ENCODE assay signal across 5 worm cellular contexts in genomic region chrII:6846723-6847122, ce11.
TF ChIP-seq lines count a peak whose summit lies in the region.

No protein-coding gene starts in this region.

TF ChIP-seq in whole organism, L4 larva, 104 proteins besides CTCF, POLR2A, EP300 and RAD21:
- TF ChIP-seq lin-29 (GFP tag; IDR thresholded peaks at IDR 0.05; lab: Robert Waterston, UW) (no peak), hlh-30 (tag; optimal IDR thresholded peaks at IDR 0.05; lab: Kevin White, UChicago; ENCODE audit: insufficient read depth) (peak; percentile 7), set-16 (GFP tag; IDR thresholded peaks at IDR 0.05; lab: Robert Waterston, UW) (peak; percentile 86), egl-43 (GFP tag; IDR thresholded peaks at IDR 0.05; lab: Robert Waterston, UW) (no peak)

TF ChIP-seq in whole organism, early embryonic, 17 proteins besides CTCF, POLR2A, EP300 and RAD21:
- no peak for TF ChIP-seq F13C5.2 (tag; optimal IDR thresholded peaks at IDR 0.05; lab: Kevin White, UChicago)
- TF ChIP-seq ceh-36 (tag; optimal IDR thresholded peaks at IDR 0.05; lab: Kevin White, UChicago) = peak; percentile 1
- no peak for TF ChIP-seq ets-7 (tag; optimal IDR thresholded peaks at IDR 0.05; lab: Kevin White, UChicago)
- TF ChIP-seq tbx-37 (GFP tag; conservative IDR thresholded peaks at IDR 0.05; lab: Robert Waterston, UW) = no peak
- no peak for TF ChIP-seq hmbx-1 (tag; optimal IDR thresholded peaks at IDR 0.05; lab: Kevin White, UChicago)
- 0 out of 2 replicates have a peak, but pooled peaks have one; percentile 26 for TF ChIP-seq sea-1 (GFP tag; conservative IDR thresholded peaks at IDR 0.05; lab: Robert Waterston, UW)

TF ChIP-seq in whole organism, late embryonic, 69 proteins besides CTCF, POLR2A, EP300 and RAD21:
- no peak for TF ChIP-seq K09A11.1 (tag; optimal IDR thresholded peaks at IDR 0.05; lab: Kevin White, UChicago; ENCODE audit: insufficient read depth)
- no peak for TF ChIP-seq syd-9 (tag; optimal IDR thresholded peaks at IDR 0.05; lab: Kevin White, UChicago)
- no peak for TF ChIP-seq hlh-6 (tag; optimal IDR thresholded peaks at IDR 0.05; lab: Kevin White, UChicago)
- TF ChIP-seq K02D7.2 (tag; optimal IDR thresholded peaks at IDR 0.05; lab: Kevin White, UChicago) = no peak
- TF ChIP-seq ceh-24 (tag; optimal IDR thresholded peaks at IDR 0.05; lab: Kevin White, UChicago) = no peak
- TF ChIP-seq ceh-19 (GFP tag; optimal IDR thresholded peaks at IDR 0.05; lab: Kevin White, UChicago) = no peak
- no peak for TF ChIP-seq pros-1 (tag; optimal IDR thresholded peaks at IDR 0.05; lab: Kevin White, UChicago)
- TF ChIP-seq nhr-11 (tag; optimal IDR thresholded peaks at IDR 0.05; lab: Kevin White, UChicago) = no peak
- no peak for TF ChIP-seq pat-9 (tag; optimal IDR thresholded peaks at IDR 0.05; lab: Kevin White, UChicago)
- no peak for TF ChIP-seq dmd-4 (tag; optimal IDR thresholded peaks at IDR 0.05; lab: Kevin White, UChicago; ENCODE audit: borderline replicate concordance)
- TF ChIP-seq hlh-8 (tag; optimal IDR thresholded peaks at IDR 0.05; lab: Kevin White, UChicago) = no peak
- TF ChIP-seq lim-6 (tag; optimal IDR thresholded peaks at IDR 0.05; lab: Kevin White, UChicago) = no peak
- TF ChIP-seq F13H6.1 (tag; optimal IDR thresholded peaks at IDR 0.05; lab: Kevin White, UChicago) = no peak
- TF ChIP-seq ztf-16 (tag; optimal IDR thresholded peaks at IDR 0.05; lab: Kevin White, UChicago) = no peak
- TF ChIP-seq unc-42 (tag; optimal IDR thresholded peaks at IDR 0.05; lab: Kevin White, UChicago) = peak; percentile 5
- TF ChIP-seq pha-4 (tag; optimal IDR thresholded peaks at IDR 0.05; lab: Kevin White, UChicago) = no peak
- no peak for TF ChIP-seq ceh-9 (tag; optimal IDR thresholded peaks at IDR 0.05; lab: Kevin White, UChicago)
- peak; percentile 15 for TF ChIP-seq ref-2 (tag; optimal IDR thresholded peaks at IDR 0.05; lab: Kevin White, UChicago)
- no peak for TF ChIP-seq dve-1 (tag; optimal IDR thresholded peaks at IDR 0.05; lab: Kevin White, UChicago)
- peak; percentile 50 for TF ChIP-seq ceh-6 (GFP tag; optimal IDR thresholded peaks at IDR 0.05; lab: Kevin White, UChicago)
- no peak for TF ChIP-seq hlh-30 (tag; optimal IDR thresholded peaks at IDR 0.05; lab: Kevin White, UChicago; ENCODE audit: insufficient read depth)
- TF ChIP-seq C38D4.7 (GFP tag; optimal IDR thresholded peaks at IDR 0.05; lab: Kevin White, UChicago) = no peak
- TF ChIP-seq tbx-2 (tag; optimal IDR thresholded peaks at IDR 0.05; lab: Kevin White, UChicago) = peak; percentile 29
- no peak for TF ChIP-seq ttx-3 (tag; optimal IDR thresholded peaks at IDR 0.05; lab: Kevin White, UChicago)

TF ChIP-seq in whole organism, mixed stage, embryonic, 35 proteins besides CTCF, POLR2A, EP300 and RAD21:
- peak; percentile 33 for TF ChIP-seq ceh-83 (GFP tag; optimal IDR thresholded peaks at IDR 0.05; lab: Kevin White, UChicago)
- TF ChIP-seq zip-8 (tag; optimal IDR thresholded peaks at IDR 0.05; lab: Kevin White, UChicago) = no peak
- TF ChIP-seq lin-32 (GFP tag; optimal IDR thresholded peaks at IDR 0.05; lab: Kevin White, UChicago) = peak; percentile 13

TF ChIP-seq in whole organism, young adult, 124 proteins besides CTCF, POLR2A, EP300 and RAD21:
- TF ChIP-seq egrh-3 (GFP tag; IDR thresholded peaks at IDR 0.05; lab: Robert Waterston, UW) (peak; percentile 47; the same call in 1 of the 2 replicates), nfya-2 (GFP tag; IDR thresholded peaks at IDR 0.05; lab: Robert Waterston, UW) (no peak), madf-8 (GFP tag; conservative IDR thresholded peaks at IDR 0.05; lab: Robert Waterston, UW) (no peak), zfh-2 (GFP tag; conservative IDR thresholded peaks at IDR 0.05; lab: Robert Waterston, UW) (peak; percentile 91), aptf-3 (GFP tag; IDR thresholded peaks at IDR 0.05; lab: Robert Waterston, UW) (no peak), nfyb-1 (GFP tag; IDR thresholded peaks at IDR 0.05; lab: Robert Waterston, UW) (0 out of 2 replicates have a peak, but pooled peaks have one; percentile 26), repo-1 (tag; optimal IDR thresholded peaks at IDR 0.05; lab: Kevin White, UChicago) (peak; percentile 10)
